Worm (Caenorhabditis elegans) whole organism, late embryonic: Measurements from ENCODE around the gene srd-35.

Experiments
- F13H6.1 ChIP-seq: sonication (generic microtip); optimal IDR thresholded peaks from 2 replicates; lab custom pipeline; 2016; ENCODE audit warnings: missing genetic modification characterization, missing compliant biosample characterization
- K09A11.1 ChIP-seq: sonication (generic microtip); optimal IDR thresholded peaks from 2 replicates; lab custom pipeline; 2017; ENCODE audit warnings: antibody characterized with exemption, mild to moderate bottlenecking, missing genetic modification characterization, missing compliant biosample characterization; ENCODE audit not compliant: insufficient read depth
- T23F11.4 ChIP-seq: fragments of 200-800 bp; sonication (Bioruptor generic); optimal IDR thresholded peaks from 2 replicates; lab custom pipeline; 2018; ENCODE audit warnings: mild to moderate bottlenecking, missing genetic modification characterization, missing compliant biosample characterization
- Y22D7AL.16 ChIP-seq: sonication (generic microtip); optimal IDR thresholded peaks from 2 replicates; lab custom pipeline; 2016; ENCODE audit warnings: missing genetic modification characterization, missing compliant biosample characterization
- ahr-1 ChIP-seq: sonication (generic microtip); optimal IDR thresholded peaks from 2 replicates; lab custom pipeline; 2016; ENCODE audit warnings: missing genetic modification characterization, missing compliant biosample characterization
- ceh-18 ChIP-seq: sonication (generic microtip); optimal IDR thresholded peaks from 2 replicates; lab custom pipeline; 2016; ENCODE audit warnings: missing genetic modification characterization, missing compliant biosample characterization
- ceh-19 ChIP-seq: fragments of 200-800 bp; sonication (Bioruptor generic); optimal IDR thresholded peaks from 2 replicates; lab custom pipeline; 2018; ENCODE audit warnings: mild to moderate bottlenecking, missing genetic modification characterization, missing compliant biosample characterization
- ceh-24 ChIP-seq: sonication (generic microtip); optimal IDR thresholded peaks from 2 replicates; lab custom pipeline; 2016; ENCODE audit warnings: mild to moderate bottlenecking, missing genetic modification characterization, missing compliant biosample characterization
- ceh-31 ChIP-seq: sonication (generic microtip); optimal IDR thresholded peaks from 2 replicates; lab custom pipeline; 2016; ENCODE audit warnings: missing genetic modification characterization, missing compliant biosample characterization
- ceh-45 ChIP-seq: fragments of 200-800 bp; sonication (Bioruptor generic); IDR thresholded peaks from 2 replicates; pipeline ENCODE4 v1.3.6; 2022; ENCODE audit warnings: missing genetic modification reagents, missing genetic modification characterization, missing compliant biosample characterization
- ceh-48 ChIP-seq: sonication (generic microtip); optimal IDR thresholded peaks from 2 replicates; lab custom pipeline; 2016; ENCODE audit warnings: missing genetic modification characterization, inconsistent platforms, missing compliant biosample characterization
- ceh-6 ChIP-seq: fragments of 200-800 bp; sonication (Bioruptor generic); optimal IDR thresholded peaks from 2 replicates; lab custom pipeline; 2018; ENCODE audit warnings: mild to moderate bottlenecking, missing genetic modification characterization, missing compliant biosample characterization
- dve-1 ChIP-seq: sonication (generic microtip); optimal IDR thresholded peaks from 2 replicates; lab custom pipeline; 2017; ENCODE audit warnings: antibody characterized with exemption, mild to moderate bottlenecking, missing genetic modification characterization, missing compliant biosample characterization
- elt-4 ChIP-seq: sonication (generic microtip); optimal IDR thresholded peaks from 2 replicates; lab custom pipeline; 2016; ENCODE audit warnings: missing genetic modification characterization, missing compliant biosample characterization
- ets-4 ChIP-seq: sonication (generic microtip); optimal IDR thresholded peaks from 2 replicates; lab custom pipeline; 2016; ENCODE audit warnings: missing genetic modification characterization, missing compliant biosample characterization
- fkh-6 ChIP-seq: sonication (generic microtip); optimal IDR thresholded peaks from 2 replicates; lab custom pipeline; 2016; ENCODE audit warnings: missing genetic modification characterization, missing compliant biosample characterization
- gmeb-2 ChIP-seq: sonication (generic microtip); optimal IDR thresholded peaks from 2 replicates; lab custom pipeline; 2016; ENCODE audit warnings: missing genetic modification characterization, inconsistent platforms, missing compliant biosample characterization
- hlh-30 ChIP-seq: sonication (generic microtip); optimal IDR thresholded peaks from 2 replicates; lab custom pipeline; 2017; ENCODE audit warnings: antibody characterized with exemption, missing genetic modification characterization, missing compliant biosample characterization; ENCODE audit not compliant: insufficient read depth
- hlh-8 ChIP-seq: sonication (generic microtip); optimal IDR thresholded peaks from 2 replicates; lab custom pipeline; 2016; ENCODE audit warnings: missing genotype, missing genetic modification characterization, missing compliant biosample characterization
- lin-11 ChIP-seq: fragments of 200-800 bp; sonication (Bioruptor generic); optimal IDR thresholded peaks from 2 replicates; lab custom pipeline; 2018; ENCODE audit warnings: mild to moderate bottlenecking, missing genetic modification characterization, missing compliant biosample characterization
- nhr-11 ChIP-seq: fragments of 150-350 bp; optimal IDR thresholded peaks from 2 replicates; lab custom pipeline; 2014; ENCODE audit warnings: missing biosample characterization, missing genetic modification characterization
- nhr-232 ChIP-seq: sonication (generic microtip); optimal IDR thresholded peaks from 2 replicates; lab custom pipeline; 2016; ENCODE audit warnings: missing genetic modification characterization, missing compliant biosample characterization
- npax-4 ChIP-seq: sonication (generic microtip); optimal IDR thresholded peaks from 2 replicates; lab custom pipeline; 2016; ENCODE audit warnings: missing genetic modification characterization, missing compliant biosample characterization
- odd-2 ChIP-seq: sonication (generic microtip); optimal IDR thresholded peaks from 2 replicates; lab custom pipeline; 2017; ENCODE audit warnings: antibody characterized with exemption, mild to moderate bottlenecking, missing genetic modification characterization, missing compliant biosample characterization
- pag-3 ChIP-seq: sonication (generic microtip); optimal IDR thresholded peaks from 2 replicates; lab custom pipeline; 2016; ENCODE audit warnings: missing compliant biosample characterization, missing genetic modification characterization, borderline replicate concordance
- rnt-1 ChIP-seq: sonication (generic microtip); optimal IDR thresholded peaks from 2 replicates; lab custom pipeline; 2016; ENCODE audit warnings: missing genetic modification characterization, missing compliant biosample characterization
- sdc-2 ChIP-seq: sonication (generic microtip); optimal IDR thresholded peaks from 2 replicates; lab custom pipeline; 2016; ENCODE audit warnings: missing genotype, missing genetic modification characterization, missing compliant biosample characterization
- sox-2 ChIP-seq: fragments of 200-800 bp; sonication (Bioruptor generic); IDR thresholded peaks from 2 replicates; pipeline ENCODE4 v1.3.6; 2022; ENCODE audit warnings: missing genetic modification reagents, missing genetic modification characterization, missing compliant biosample characterization
- sox-4 ChIP-seq: sonication (generic microtip); optimal IDR thresholded peaks from 2 replicates; lab custom pipeline; 2017; ENCODE audit warnings: mild to moderate bottlenecking, missing genetic modification characterization, inconsistent platforms, missing compliant biosample characterization
- syd-9 ChIP-seq: sonication (generic microtip); optimal IDR thresholded peaks from 2 replicates; lab custom pipeline; 2016; ENCODE audit warnings: mild to moderate bottlenecking, missing genetic modification characterization, moderate library complexity, missing compliant biosample characterization
- tbx-2 ChIP-seq: sonication (generic microtip); optimal IDR thresholded peaks from 2 replicates; lab custom pipeline; 2016; ENCODE audit warnings: missing genetic modification characterization, missing compliant biosample characterization
- tbx-7 ChIP-seq: sonication (generic microtip); optimal IDR thresholded peaks from 2 replicates; lab custom pipeline; 2016; ENCODE audit warnings: missing genotype, missing genetic modification characterization, missing compliant biosample characterization
- ttx-3 ChIP-seq: sonication (generic microtip); optimal IDR thresholded peaks from 2 replicates; lab custom pipeline; 2016; ENCODE audit warnings: missing genetic modification reagents, missing genetic modification characterization, missing compliant biosample characterization
- unc-3 ChIP-seq, 2 experiments: fragments of 200-800 bp in 1 of 2; sonication (Bioruptor generic) in 1 of 2; sonication (generic microtip) in 1 of 2; conservative IDR thresholded peaks in 1 of 2; optimal IDR thresholded peaks in 1 of 2; 2 replicates each; pipeline versions ENCODE4 v1.3.6 to Lab custom; 2016 to 2022; ENCODE audit warnings: missing compliant biosample characterization in 2 of 2, missing genetic modification characterization in 2 of 2, missing genetic modification reagents in 1 of 2
- unc-42 ChIP-seq: sonication (generic microtip); optimal IDR thresholded peaks from 2 replicates; lab custom pipeline; 2016; ENCODE audit warnings: missing genotype, missing genetic modification characterization, missing compliant biosample characterization
- unc-55 ChIP-seq: sonication (generic microtip); optimal IDR thresholded peaks from 2 replicates; lab custom pipeline; 2017; ENCODE audit warnings: missing biosample characterization, missing genetic modification reagents, missing genetic modification characterization
- unc-86 ChIP-seq: sonication (generic microtip); optimal IDR thresholded peaks from 2 replicates; lab custom pipeline; 2016; ENCODE audit warnings: missing genetic modification characterization, missing compliant biosample characterization
- zip-5 ChIP-seq: sonication (generic microtip); optimal IDR thresholded peaks from 2 replicates; lab custom pipeline; 2016; ENCODE audit warnings: missing genetic modification characterization, missing compliant biosample characterization
- ztf-16 ChIP-seq: sonication (generic microtip); optimal IDR thresholded peaks from 2 replicates; lab custom pipeline; 2017; ENCODE audit warnings: missing genetic modification characterization, missing compliant biosample characterization

The srd-35 gene

ce11 chrV:12970575-12971160 is 6.5 kb downstream of the srd-35 start, which contains the start of gene pnn-1:
TSS of gene pnn-1 (plus strand) at chrV:12971110.
- no peak for TF ChIP-seq npax-4
- peak; percentile 29 for TF ChIP-seq unc-42 (tag; lab: Kevin White, UChicago)
- no peak for TF ChIP-seq Y22D7AL.16 (tag; lab: Kevin White, UChicago)
- TF ChIP-seq ceh-48 (tag; lab: Kevin White, UChicago) = peak; percentile 68
- TF ChIP-seq ceh-31 (tag; lab: Kevin White, UChicago) = no peak

- TF ChIP-seq ceh-31 (tag; lab: Kevin White, UChicago) = no peak
- no peak for TF ChIP-seq ceh-18
- TF ChIP-seq pag-3 = no peak
- TF ChIP-seq ceh-48 (tag; lab: Kevin White, UChicago) = no peak
- no peak for TF ChIP-seq ttx-3 (tag; lab: Kevin White, UChicago)
- no peak for TF ChIP-seq fkh-6 (tag; lab: Kevin White, UChicago)
- no peak for TF ChIP-seq odd-2 (tag; lab: Kevin White, UChicago)
- no peak for TF ChIP-seq tbx-7
- TF ChIP-seq unc-86 (tag; lab: Kevin White, UChicago) = no peak
- TF ChIP-seq tbx-2 (tag; lab: Kevin White, UChicago) = no peak
- TF ChIP-seq sdc-2 (tag; lab: Kevin White, UChicago) = no peak
- no peak for TF ChIP-seq ceh-6
- TF ChIP-seq unc-3 (GFP tag; conservative IDR thresholded peaks at IDR 0.05; lab: Robert Waterston, UW) = no peak
- no peak for TF ChIP-seq unc-3 (tag; optimal IDR thresholded peaks at IDR 0.05; lab: Kevin White, UChicago)
- no peak for TF ChIP-seq lin-11 (tag; lab: Kevin White, UChicago)
- TF ChIP-seq sox-4 (tag; lab: Kevin White, UChicago) = no peak
- TF ChIP-seq ahr-1 = no peak
- no peak for TF ChIP-seq ets-4
- no peak for TF ChIP-seq elt-4 (tag; lab: Kevin White, UChicago)
- no peak for TF ChIP-seq K09A11.1 (tag; lab: Kevin White, UChicago)
- TF ChIP-seq, all 69 proteins: peak for 0
Observed at ce11 chrV:12974047-12974446, 9.9 kb downstream of the srd-35 start.

- no peak for TF ChIP-seq ahr-1
- no peak for TF ChIP-seq ceh-31 (tag; lab: Kevin White, UChicago)
- TF ChIP-seq T23F11.4 = no peak
- no peak for TF ChIP-seq sox-2
- TF ChIP-seq nhr-11 (tag; lab: Kevin White, UChicago) = no peak
- TF ChIP-seq nhr-232 (tag; lab: Kevin White, UChicago) = no peak
- TF ChIP-seq F13H6.1 (tag; lab: Kevin White, UChicago) = no peak
- no peak for TF ChIP-seq zip-5 (tag; lab: Kevin White, UChicago)
- TF ChIP-seq gmeb-2 (tag; lab: Kevin White, UChicago) = no peak
- TF ChIP-seq hlh-30 (tag; lab: Kevin White, UChicago) = no peak
- no peak for TF ChIP-seq ceh-24 (tag; lab: Kevin White, UChicago)
- no peak for TF ChIP-seq ztf-16 (tag; lab: Kevin White, UChicago)
- TF ChIP-seq npax-4 = no peak
- no peak for TF ChIP-seq unc-55 (GFP tag; lab: Kevin White, UChicago)
- TF ChIP-seq rnt-1 (tag; lab: Kevin White, UChicago) = no peak
- TF ChIP-seq sox-4 (tag; lab: Kevin White, UChicago) = no peak
- no peak for TF ChIP-seq hlh-8 (tag; lab: Kevin White, UChicago)
Observed at ce11 chrV:12987061-12987460, 22.9 kb downstream of the srd-35 start, which contains the start of gene shw-3. TSS of gene shw-3 (minus strand) at chrV:12987161.

ce11 chrV:12988256-12988655 is 24.1 kb downstream of the srd-35 start, which contains the start of gene F15B9.8:
TSS of gene F15B9.8 (plus strand) at chrV:12988556.
- TF ChIP-seq ceh-45 (GFP tag; lab: Robert Waterston, UW) (no peak), dve-1 (tag; lab: Kevin White, UChicago) (no peak), tbx-7 (no peak), nhr-11 (tag; lab: Kevin White, UChicago) (no peak), ceh-19 (GFP tag; lab: Kevin White, UChicago) (no peak), sox-4 (tag; lab: Kevin White, UChicago) (no peak), odd-2 (tag; lab: Kevin White, UChicago) (no peak), syd-9 (no peak)
